Fruit fly (Drosophila melanogaster) whole organism, wandering third instar larva: ENCODE measurements around the gene CG13049.

Experiments
- CG32264 ChIP-seq: fragments of 200-800 bp; sonication (Bioruptor generic); optimal IDR thresholded peaks from 2 replicates; lab custom pipeline; 2016; ENCODE audit warnings: missing biosample characterization, missing genetic modification characterization
- CG9705 ChIP-seq: fragments of 200-800 bp; sonication (Bioruptor generic); optimal IDR thresholded peaks from 2 replicates; lab custom pipeline; 2018; ENCODE audit warnings: missing biosample characterization, mild to moderate bottlenecking, missing genetic modification characterization
- CrebA ChIP-seq: fragments of 200-800 bp; sonication (Bioruptor generic); optimal IDR thresholded peaks from 2 replicates; lab custom pipeline; 2016; ENCODE audit warnings: missing biosample characterization, mild to moderate bottlenecking, missing genetic modification characterization, borderline replicate concordance
- Dfd ChIP-seq: fragments of >200 bp; optimal IDR thresholded peaks from 2 replicates; lab custom pipeline; 2017; ENCODE audit warnings: missing biosample characterization, missing genetic modification characterization
- HLH106 ChIP-seq: fragments of 200-800 bp; optimal IDR thresholded peaks from 3 replicates; lab custom pipeline; 2019; ENCODE audit warnings: missing biosample characterization, mild to moderate bottlenecking, missing genetic modification characterization, moderate library complexity
- Hnf4 ChIP-seq: fragments of 200-800 bp; sonication (Bioruptor generic); optimal IDR thresholded peaks from 2 replicates; lab custom pipeline; 2016; ENCODE audit warnings: missing biosample characterization, mild to moderate bottlenecking, missing genetic modification characterization
- Hr78 ChIP-seq: fragments of >200 bp; optimal IDR thresholded peaks from 2 replicates; lab custom pipeline; 2017; ENCODE audit warnings: missing biosample characterization, missing genetic modification characterization
- Hr83 ChIP-seq: fragments of 200-300 bp; sonication (Bioruptor generic); optimal IDR thresholded peaks from 2 replicates; lab custom pipeline; 2016; ENCODE audit warnings: missing biosample characterization, mild to moderate bottlenecking, missing genetic modification characterization, moderate library complexity; ENCODE audit not compliant: poor library complexity, severe bottlenecking
- Jra ChIP-seq: sonication (Bioruptor generic); optimal IDR thresholded peaks from 2 replicates; lab custom pipeline; 2016; ENCODE audit warnings: missing biosample characterization, missing genetic modification characterization
- Mio ChIP-seq: sonication (Bioruptor generic); optimal IDR thresholded peaks from 2 replicates; lab custom pipeline; 2016; ENCODE audit warnings: missing biosample characterization, missing genetic modification characterization
- OdsH ChIP-seq: fragments of 200-800 bp; sonication (Bioruptor generic); optimal IDR thresholded peaks from 2 replicates; lab custom pipeline; 2016; ENCODE audit warnings: missing biosample characterization, mild to moderate bottlenecking, missing genetic modification characterization
- Sp1 ChIP-seq: fragments of 200-800 bp; sonication (Bioruptor generic); optimal IDR thresholded peaks from 3 replicates; lab custom pipeline; 2019; ENCODE audit warnings: missing biosample characterization, mild to moderate bottlenecking, missing genetic modification characterization, moderate library complexity
- Vsx2 ChIP-seq: fragments of 200-300, 225-300 bp; sonication (Bioruptor generic); optimal IDR thresholded peaks from 2 replicates; lab custom pipeline; 2018; ENCODE audit warnings: missing biosample characterization, missing genetic modification characterization; ENCODE audit not compliant: partially characterized antibody
- br ChIP-seq: fragments of 200-800 bp; sonication (Bioruptor generic); optimal IDR thresholded peaks from 2 replicates; lab custom pipeline; 2016; ENCODE audit warnings: missing biosample characterization, missing genetic modification characterization
- brk ChIP-seq: fragments of 200-800 bp; sonication (Bioruptor generic); optimal IDR thresholded peaks from 2 replicates; lab custom pipeline; 2016; ENCODE audit warnings: missing biosample characterization, mild to moderate bottlenecking, missing genetic modification characterization
- dmrt93B ChIP-seq: fragments of 200-800 bp; sonication (Bioruptor generic); optimal IDR thresholded peaks from 2 replicates; lab custom pipeline; 2018; ENCODE audit warnings: missing biosample characterization, mild to moderate bottlenecking, missing genetic modification characterization
- dsf ChIP-seq: sonication (Bioruptor generic); optimal IDR thresholded peaks from 2 replicates; lab custom pipeline; 2016; ENCODE audit warnings: missing biosample characterization, missing genetic modification characterization, borderline replicate concordance
- ey ChIP-seq: fragments of 200-800 bp; sonication (Bioruptor generic); optimal IDR thresholded peaks from 2 replicates; lab custom pipeline; 2016; ENCODE audit warnings: missing biosample characterization, missing genetic modification characterization
- h ChIP-seq: fragments of 200-800 bp; sonication (Bioruptor generic); optimal IDR thresholded peaks from 3 replicates; lab custom pipeline; 2016; ENCODE audit warnings: missing biosample characterization, mild to moderate bottlenecking, missing genetic modification characterization
- lola ChIP-seq: fragments of >200 bp; optimal IDR thresholded peaks from 2 replicates; lab custom pipeline; 2017; ENCODE audit warnings: missing biosample characterization, missing genetic modification characterization
- pan ChIP-seq: fragments of >200 bp; optimal IDR thresholded peaks from 2 replicates; lab custom pipeline; 2017
- psq ChIP-seq: fragments of 200-800 bp; sonication (Bioruptor generic); optimal IDR thresholded peaks from 3 replicates; lab custom pipeline; 2017; ENCODE audit warnings: missing biosample characterization, mild to moderate bottlenecking, missing genetic modification characterization, moderate library complexity
- rgr ChIP-seq: fragments of 200-800 bp; sonication (Bioruptor generic); optimal IDR thresholded peaks from 3 replicates; lab custom pipeline; 2016; ENCODE audit warnings: missing biosample characterization, mild to moderate bottlenecking, missing genetic modification characterization
- sv ChIP-seq: fragments of 200-800 bp; sonication (Bioruptor generic); optimal IDR thresholded peaks from 3 replicates; lab custom pipeline; 2016; ENCODE audit warnings: missing biosample characterization, missing genetic modification characterization
- usp ChIP-seq: fragments of >200 bp; optimal IDR thresholded peaks from 2 replicates; lab custom pipeline; 2017; ENCODE audit warnings: missing biosample characterization, missing genetic modification characterization

Gene CG13049

DNA sequence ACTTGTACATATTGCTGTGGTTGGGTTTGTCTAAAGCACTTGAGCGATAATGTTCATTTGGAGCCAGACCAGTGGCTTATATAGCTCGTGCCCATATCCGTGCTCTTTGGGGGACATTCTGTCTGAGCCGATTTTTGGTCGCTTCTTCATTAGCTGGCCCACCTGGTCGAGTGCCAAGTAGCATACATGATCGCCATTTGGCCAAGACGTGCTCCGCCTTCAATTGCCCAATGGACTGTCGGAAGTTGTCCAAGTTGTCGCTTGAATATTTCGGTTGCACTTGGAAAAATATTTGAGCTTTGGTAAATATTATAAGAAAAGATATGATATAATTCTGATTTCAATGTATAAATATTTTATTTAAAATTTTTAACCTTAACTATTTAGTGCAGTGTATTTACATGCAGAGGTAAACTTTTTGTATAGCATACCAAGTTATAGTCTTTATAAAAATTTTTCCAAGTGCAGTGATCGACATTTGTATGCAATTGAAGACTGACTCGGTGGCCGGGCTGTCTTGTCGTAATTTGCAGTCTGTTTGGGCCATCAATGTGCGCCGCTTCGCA lies 3.7 kb upstream of the CG13049 start, which contains the start of gene CG13047:
Gene CG13047 (minus strand): TSS at position 51 of the 566 bp plus-strand sequence.
- TF ChIP-seq pan (lab: Kevin White, UChicago): no peak
- no peak for TF ChIP-seq dmrt93B (GFP tag; lab: Kevin White, UChicago)
- no peak for TF ChIP-seq sv (GFP tag; lab: Kevin White, UChicago)
- no peak for TF ChIP-seq CG32264 (GFP tag; lab: Kevin White, UChicago)
- no peak for TF ChIP-seq dsf (GFP tag; lab: Kevin White, UChicago)
- no peak for TF ChIP-seq CG9705 (GFP tag; lab: Kevin White, UChicago)
- TF ChIP-seq Hr78 (GFP tag; lab: Kevin White, UChicago): no peak
- no peak for TF ChIP-seq h
- no peak for TF ChIP-seq HLH106
- no peak for TF ChIP-seq ey (GFP tag; lab: Kevin White, UChicago)
- TF ChIP-seq br: no peak
- no peak for TF ChIP-seq usp
- no peak for TF ChIP-seq Dfd (GFP tag; lab: Kevin White, UChicago)
- no peak for TF ChIP-seq psq (GFP tag; lab: Kevin White, UChicago)

DNA sequence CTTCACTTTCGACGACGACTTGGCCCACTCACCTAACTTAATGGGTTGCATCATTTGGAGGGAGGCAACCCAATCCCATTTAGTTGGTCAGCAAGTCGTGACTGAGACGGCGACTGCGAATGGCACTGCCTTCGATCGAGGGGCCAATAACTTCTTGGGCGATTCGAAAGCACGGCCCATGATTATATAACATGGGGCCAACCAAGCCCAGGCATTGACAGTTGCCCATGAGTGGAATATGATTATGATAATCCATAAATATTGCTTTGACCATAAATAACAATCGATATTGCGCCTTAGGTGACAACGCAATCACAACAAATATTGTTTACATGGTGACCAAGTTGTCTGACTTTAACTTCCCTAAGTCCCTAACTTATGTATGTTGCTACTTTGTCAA lies 2.1 kb upstream of the CG13049 start, which contains the start of gene CG13048:
Gene CG13048 (minus strand): TSS at position 101 of the 400 bp plus-strand sequence.
- no peak for TF ChIP-seq Vsx2

DNA sequence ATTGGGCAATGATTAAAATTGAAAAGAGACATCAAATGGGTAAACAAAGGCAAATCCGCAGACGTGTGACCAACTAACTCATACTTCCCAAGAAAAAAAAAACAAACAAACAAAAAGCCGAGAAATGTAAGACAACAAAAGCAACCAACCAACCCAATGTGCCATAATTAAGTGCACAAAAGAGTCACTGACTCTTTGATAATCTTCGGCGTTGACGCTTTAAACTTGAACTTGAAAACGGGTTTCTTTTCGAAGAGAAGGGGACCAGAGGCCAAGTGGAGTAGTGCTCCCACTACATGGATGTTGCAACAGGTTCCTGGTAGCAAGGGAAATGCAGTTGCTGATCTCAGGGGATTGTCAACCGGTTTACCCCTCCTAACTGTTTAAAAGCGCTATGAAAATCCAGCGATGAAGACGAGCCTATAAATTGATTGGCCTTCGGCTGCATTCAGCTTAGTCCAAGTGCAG lies 1.7 kb downstream of the CG13049 start, which contains the start of gene CG13064:
Gene CG13064 (plus strand): TSS at position 418 of the 468 bp plus-strand sequence.
- TF ChIP-seq Vsx2 (peak; percentile 70), Hr78 (GFP tag; lab: Kevin White, UChicago) (no peak), CG9705 (GFP tag; lab: Kevin White, UChicago) (no peak)
- TF ChIP-seq, all 38 proteins: peak for 1

DNA sequence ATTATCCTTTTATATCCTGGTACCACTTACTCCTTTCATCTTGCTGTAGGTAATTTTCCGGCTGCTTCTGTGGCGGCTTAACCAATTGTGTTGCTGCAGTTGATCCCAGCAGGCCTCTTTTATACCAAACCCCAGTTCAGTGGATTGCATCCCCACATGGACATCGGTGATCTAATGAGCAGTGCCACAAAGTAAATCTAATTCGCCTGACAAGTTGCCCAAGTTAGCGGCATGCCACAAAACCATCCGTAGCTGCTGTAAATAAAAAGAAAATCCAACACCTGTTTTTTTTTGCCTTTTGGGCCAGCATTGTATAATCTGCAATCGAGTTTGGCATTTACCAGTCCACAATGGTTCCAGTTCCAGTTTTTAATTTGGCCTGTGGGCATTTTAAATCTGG lies 2.6 kb downstream of the CG13049 start, which contains the start of gene CG13050:
Gene CG13050 (minus strand): TSS at position 101 of the 400 bp plus-strand sequence.
- no peak for TF ChIP-seq Hnf4 (GFP tag; lab: Kevin White, UChicago)

DNA sequence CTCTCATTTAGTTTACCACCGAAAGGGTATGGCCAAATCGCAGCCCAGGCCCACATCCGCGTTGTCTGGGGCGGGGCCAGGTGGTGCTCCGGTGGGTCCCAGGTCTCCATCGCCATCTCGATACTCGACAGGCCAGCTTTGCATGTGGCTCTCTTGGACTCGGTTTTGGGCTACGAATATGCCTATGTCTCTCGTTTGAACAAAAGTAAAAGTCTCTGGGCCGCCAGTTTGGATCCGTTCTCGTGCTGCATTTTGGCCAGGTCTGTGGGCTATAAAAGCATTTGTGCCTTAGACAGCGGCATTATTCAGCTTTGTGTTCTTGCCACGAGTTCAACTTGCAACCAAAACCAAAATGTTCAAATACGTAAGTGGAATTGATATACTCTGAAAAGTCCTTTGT lies 4.6 kb downstream of the CG13049 start, which contains the start of gene CG13065:
Gene CG13065 (plus strand): TSS at position 301 of the 400 bp plus-strand sequence.
- TF ChIP-seq lola (GFP tag; lab: Kevin White, UChicago): no peak
- no peak for TF ChIP-seq rgr (GFP tag; lab: Kevin White, UChicago)
- TF ChIP-seq brk: no peak
- TF ChIP-seq Hr78 (GFP tag; lab: Kevin White, UChicago): no peak
- TF ChIP-seq dmrt93B (GFP tag; lab: Kevin White, UChicago): no peak
- TF ChIP-seq HLH106: no peak
- no peak for TF ChIP-seq ey (GFP tag; lab: Kevin White, UChicago)
- no peak for TF ChIP-seq Sp1 (GFP tag; lab: Kevin White, UChicago)
- no peak for TF ChIP-seq br
- no peak for TF ChIP-seq CG9705 (GFP tag; lab: Kevin White, UChicago)

DNA sequence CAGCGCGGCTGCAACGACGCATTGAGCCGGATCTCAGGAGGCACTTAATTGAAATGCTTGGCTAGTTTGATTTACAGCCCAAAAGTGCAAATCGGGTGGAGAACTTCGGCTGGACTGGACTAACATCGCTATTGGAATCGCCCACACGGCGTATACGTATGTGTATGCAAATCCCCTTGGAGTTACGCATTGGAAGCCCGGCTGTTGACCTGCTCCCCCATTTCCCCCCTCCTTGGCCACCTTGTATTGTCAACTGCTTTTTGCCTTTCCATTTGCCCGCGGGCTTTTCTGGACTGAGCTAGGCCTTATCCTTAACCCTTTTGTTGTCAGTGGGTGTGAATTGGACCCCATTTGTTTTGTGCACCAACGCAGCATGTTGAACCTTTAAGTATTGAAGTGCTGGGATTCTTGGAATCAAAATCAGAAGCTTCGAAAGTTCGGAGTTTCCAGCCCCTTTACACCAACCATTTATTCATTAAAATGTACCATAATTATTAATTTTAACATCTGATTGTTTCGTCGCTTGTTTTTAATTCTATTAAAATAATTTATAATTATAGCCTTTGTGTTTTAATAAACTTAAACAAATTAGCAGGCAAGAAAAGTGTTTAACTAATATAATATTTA lies 6.2 kb downstream of the CG13049 start:
- TF ChIP-seq CG32264 (GFP tag; lab: Kevin White, UChicago) (no peak), dsf (GFP tag; lab: Kevin White, UChicago) (no peak), Mio (GFP tag; lab: Kevin White, UChicago) (no peak), Hnf4 (GFP tag; lab: Kevin White, UChicago) (no peak), OdsH (no peak), ey (GFP tag; lab: Kevin White, UChicago) (no peak), CrebA (no peak)

DNA sequence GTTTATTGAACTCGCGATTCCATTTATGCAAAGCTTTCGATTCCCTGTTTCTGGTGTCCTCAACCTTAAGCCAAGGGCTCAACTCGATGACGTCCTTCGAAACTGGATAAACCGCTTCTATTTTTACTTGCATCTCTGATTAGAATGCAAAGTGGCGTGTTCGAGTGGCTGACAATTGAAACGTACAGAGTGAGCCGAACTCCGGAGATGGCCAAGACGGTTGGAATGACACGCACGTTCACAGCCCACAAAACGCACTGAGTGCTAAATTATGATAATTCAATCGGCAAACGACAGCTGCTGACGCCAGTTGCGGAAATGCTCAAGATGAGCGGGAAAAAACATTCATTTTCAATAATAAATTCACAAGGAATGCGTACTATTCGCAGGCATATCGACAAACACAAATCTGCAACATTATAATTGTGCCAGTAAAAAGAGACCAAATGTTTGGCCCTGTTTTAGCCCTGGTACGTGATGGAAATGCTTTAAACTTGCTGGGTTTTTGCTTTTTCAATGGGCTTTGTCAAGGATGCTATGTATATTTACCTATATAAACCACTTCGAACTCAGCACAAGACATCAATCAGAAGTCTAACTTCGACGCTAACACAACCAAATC lies 9.3 kb downstream of the CG13049 start, which contains the start of gene CG13066:
Gene CG13066 (plus strand): TSS at position 572 of the 622 bp plus-strand sequence.
- TF ChIP-seq h (no peak), usp (no peak), Jra (GFP tag; lab: Kevin White, UChicago) (no peak), Hr83 (GFP tag; lab: Kevin White, UChicago) (no peak)
